Worm (Caenorhabditis elegans) whole organism, early embryonic: ENCODE results near the gene somi-1.

Source experiments
- B0310.2 ChIP-seq: sonication (generic microtip); optimal IDR thresholded peaks from 2 replicates; lab custom pipeline; 2016; ENCODE audit warnings: mild to moderate bottlenecking, missing genetic modification characterization, missing compliant biosample characterization
- F13C5.2 ChIP-seq: sonication (generic microtip); optimal IDR thresholded peaks from 2 replicates; lab custom pipeline; 2017; ENCODE audit warnings: mild to moderate bottlenecking, missing genetic modification characterization, inconsistent platforms, missing compliant biosample characterization
- aly-1 ChIP-seq: sonication (generic microtip); optimal IDR thresholded peaks from 2 replicates; lab custom pipeline; 2016; ENCODE audit warnings: missing genetic modification characterization, missing compliant biosample characterization
- ama-1 ChIP-seq: fragments of 150-350 bp; optimal IDR thresholded peaks from 2 replicates; lab custom pipeline; 2014
- ceh-13 ChIP-seq: fragments of 200-800 bp; sonication (Bioruptor generic); optimal IDR thresholded peaks from 2 replicates; lab custom pipeline; 2018; ENCODE audit warnings: mild to moderate bottlenecking, missing genetic modification characterization, missing compliant biosample characterization
- ceh-36 ChIP-seq: sonication (generic microtip); optimal IDR thresholded peaks from 2 replicates; lab custom pipeline; 2016; ENCODE audit warnings: missing genetic modification characterization, inconsistent platforms, missing compliant biosample characterization
- ets-7 ChIP-seq: sonication (generic microtip); optimal IDR thresholded peaks from 2 replicates; lab custom pipeline; 2016; ENCODE audit warnings: missing genotype, missing genetic modification characterization, missing compliant biosample characterization
- flt-1 ChIP-seq: fragments of 200-800 bp; sonication (Bioruptor generic); IDR thresholded peaks from 2 replicates; pipeline ENCODE4 v1.3.6; 2022; ENCODE audit warnings: missing genetic modification characterization, missing compliant biosample characterization
- hmbx-1 ChIP-seq: sonication (generic microtip); optimal IDR thresholded peaks from 2 replicates; lab custom pipeline; 2016; ENCODE audit warnings: mild to moderate bottlenecking, missing genetic modification characterization, missing compliant biosample characterization
- hmg-4 ChIP-seq: fragments of 200-800 bp; sonication (Bioruptor generic); optimal IDR thresholded peaks from 2 replicates; lab custom pipeline; 2018; ENCODE audit warnings: mild to moderate bottlenecking, missing genetic modification characterization, missing compliant biosample characterization
- hnd-1 ChIP-seq: sonication (generic microtip); optimal IDR thresholded peaks from 2 replicates; lab custom pipeline; 2016; ENCODE audit warnings: missing genetic modification characterization, missing compliant biosample characterization
- pes-1 ChIP-seq: fragments of 200-800 bp; sonication (Bioruptor generic); IDR thresholded peaks from 2 replicates; pipeline ENCODE4 v1.3.6; 2022; ENCODE audit warnings: missing genetic modification reagents, missing genetic modification characterization, missing compliant biosample characterization
- scrt-1 ChIP-seq: fragments of 200-800 bp; sonication (Bioruptor generic); IDR thresholded peaks from 2 replicates; pipeline ENCODE4 v1.3.6; 2022; ENCODE audit warnings: missing genetic modification characterization, missing compliant biosample characterization
- sea-1 ChIP-seq: fragments of 200-800 bp; sonication (Bioruptor generic); conservative IDR thresholded peaks from 2 replicates; pipeline ENCODE4 v1.3.6; 2022; ENCODE audit warnings: missing genetic modification characterization, missing compliant biosample characterization
- tbx-11 ChIP-seq: fragments of 200-800 bp; sonication (Bioruptor generic); IDR thresholded peaks from 2 replicates; pipeline ENCODE4 v1.3.6; 2022; ENCODE audit warnings: missing genetic modification characterization, missing compliant biosample characterization
- tbx-37 ChIP-seq: fragments of 200-800 bp; sonication (Bioruptor generic); conservative IDR thresholded peaks from 2 replicates; pipeline ENCODE4 v1.3.6; 2022; ENCODE audit warnings: missing genetic modification reagents, missing genetic modification characterization, missing compliant biosample characterization
- tra-4 ChIP-seq: sonication (generic microtip); optimal IDR thresholded peaks from 2 replicates; lab custom pipeline; 2017; ENCODE audit warnings: missing genetic modification characterization, missing compliant biosample characterization

Gene somi-1

ce11 chrV:13342235-13342634, 49.0 kb downstream of the somi-1 start:
- no peak for TF ChIP-seq ama-1 (lab: Kevin White, UChicago)
- TF ChIP-seq pes-1 (GFP tag; lab: Robert Waterston, UW) = no peak
- no peak for TF ChIP-seq aly-1 (tag; lab: Kevin White, UChicago)
- no peak for TF ChIP-seq ceh-36 (tag; lab: Kevin White, UChicago)
- TF ChIP-seq ets-7 (tag; lab: Kevin White, UChicago) = no peak
- TF ChIP-seq tbx-11 = no peak
- TF ChIP-seq hmbx-1 (tag; lab: Kevin White, UChicago) = no peak
- no peak for TF ChIP-seq F13C5.2 (tag; lab: Kevin White, UChicago)
- no peak for TF ChIP-seq ceh-13 (GFP tag; lab: Kevin White, UChicago)

ce11 chrV:13339633-13340290, 51.4 kb downstream of the somi-1 start, which contains the start of the genes str-4 and lgc-48:
Gene str-4 (minus strand): TSS chrV:13339733.
Gene lgc-48 (plus strand): TSS chrV:13340240.
- no peak for TF ChIP-seq tra-4 (tag; lab: Kevin White, UChicago)
- TF ChIP-seq pes-1 (GFP tag; lab: Robert Waterston, UW) = no peak
- TF ChIP-seq hmg-4 (GFP tag; lab: Kevin White, UChicago) = no peak
- TF ChIP-seq ceh-13 (GFP tag; lab: Kevin White, UChicago) = no peak
- TF ChIP-seq F13C5.2 (tag; lab: Kevin White, UChicago) = no peak
- no peak for TF ChIP-seq scrt-1
- no peak for TF ChIP-seq ama-1 (lab: Kevin White, UChicago)
- TF ChIP-seq aly-1 (tag; lab: Kevin White, UChicago) = no peak
- no peak for TF ChIP-seq tbx-37 (GFP tag; lab: Robert Waterston, UW)
- TF ChIP-seq hmbx-1 (tag; lab: Kevin White, UChicago) = no peak
- no peak for TF ChIP-seq B0310.2
- no peak for TF ChIP-seq tbx-11
- no peak for TF ChIP-seq ceh-36 (tag; lab: Kevin White, UChicago)
- no peak for TF ChIP-seq ets-7 (tag; lab: Kevin White, UChicago)
- no peak for TF ChIP-seq flt-1 (GFP tag; lab: Robert Waterston, UW)
- no peak for TF ChIP-seq hnd-1 (tag; lab: Kevin White, UChicago)
- no peak for TF ChIP-seq sea-1

ce11 chrV:13338037-13338436, 53.2 kb downstream of the somi-1 start:
- TF ChIP-seq hnd-1 (tag; lab: Kevin White, UChicago) = no peak
- TF ChIP-seq ets-7 (tag; lab: Kevin White, UChicago) = no peak
- no peak for TF ChIP-seq flt-1 (GFP tag; lab: Robert Waterston, UW)
- no peak for TF ChIP-seq scrt-1
- TF ChIP-seq B0310.2 = no peak
- TF ChIP-seq tra-4 (tag; lab: Kevin White, UChicago) = no peak
- TF ChIP-seq ama-1 (lab: Kevin White, UChicago) = no peak
- TF ChIP-seq hmg-4 (GFP tag; lab: Kevin White, UChicago) = no peak
- TF ChIP-seq ceh-13 (GFP tag; lab: Kevin White, UChicago) = no peak
- TF ChIP-seq tbx-37 (GFP tag; lab: Robert Waterston, UW) = no peak
- TF ChIP-seq sea-1 = no peak
- TF ChIP-seq hmbx-1 (tag; lab: Kevin White, UChicago) = no peak
- TF ChIP-seq tbx-11 = no peak
- no peak for TF ChIP-seq F13C5.2 (tag; lab: Kevin White, UChicago)
- no peak for TF ChIP-seq ceh-36 (tag; lab: Kevin White, UChicago)
